Fruit fly (Drosophila melanogaster) whole organism, prepupa: Measurements from ENCODE around the gene Acbp6.

ENCODE experiments used
- CG10631 ChIP-seq: fragments of 200-800 bp; sonication (Bioruptor generic); optimal IDR thresholded peaks from 2 replicates; lab custom pipeline; 2016; ENCODE audit warnings: missing biosample characterization, missing genetic modification characterization
- CG10669 ChIP-seq: fragments of 200-800 bp; sonication (Bioruptor generic); optimal IDR thresholded peaks from 3 replicates; lab custom pipeline; 2018; ENCODE audit warnings: missing biosample characterization, mild to moderate bottlenecking, missing genetic modification characterization, moderate library complexity
- CG11762 ChIP-seq: fragments of 200-800 bp; sonication (Bioruptor generic); optimal IDR thresholded peaks from 3 replicates; lab custom pipeline; 2016; ENCODE audit warnings: missing biosample characterization, missing genetic modification characterization; ENCODE audit not compliant: insufficient read depth
- CG15336 ChIP-seq: fragments of 200-800 bp; sonication (Bioruptor generic); IDR thresholded peaks from 2 replicates; pipeline ENCODE4 v1.3.6; 2022; ENCODE audit warnings: missing biosample characterization, missing genetic modification characterization
- CG1621 ChIP-seq: fragments of 200-800 bp; sonication (Bioruptor generic); optimal IDR thresholded peaks from 3 replicates; lab custom pipeline; 2018; ENCODE audit warnings: missing biosample characterization, mild to moderate bottlenecking, missing genetic modification characterization
- CG16779 ChIP-seq: fragments of 200-800 bp; sonication (Bioruptor generic); optimal IDR thresholded peaks from 3 replicates; lab custom pipeline; 2017; ENCODE audit warnings: missing biosample characterization, mild to moderate bottlenecking, missing genetic modification characterization
- CG32006 ChIP-seq: fragments of 200-800 bp; sonication (Bioruptor generic); optimal IDR thresholded peaks from 3 replicates; lab custom pipeline; 2017; ENCODE audit warnings: missing biosample characterization, mild to moderate bottlenecking, missing genetic modification characterization
- CG3919 ChIP-seq: fragments of 200-800 bp; sonication (Bioruptor generic); optimal IDR thresholded peaks from 3 replicates; lab custom pipeline; 2016; ENCODE audit warnings: missing biosample characterization, missing genetic modification characterization
- CG4318 ChIP-seq: fragments of 200-800 bp; sonication (Bioruptor generic); optimal IDR thresholded peaks from 3 replicates; lab custom pipeline; 2017; ENCODE audit warnings: missing biosample characterization, mild to moderate bottlenecking, missing genetic modification characterization
- CG6163 ChIP-seq: fragments of 200-800 bp; sonication (Bioruptor generic); IDR thresholded peaks from 3 replicates; pipeline ENCODE4 v1.3.6; 2022; ENCODE audit warnings: missing biosample characterization, missing genetic modification characterization
- CG6276 ChIP-seq: fragments of 200-800 bp; sonication (Bioruptor generic); optimal IDR thresholded peaks from 2 replicates; lab custom pipeline; 2017; ENCODE audit warnings: missing biosample characterization, mild to moderate bottlenecking, missing genetic modification characterization
- CG6792 ChIP-seq: fragments of 200-800 bp; sonication (Bioruptor generic); optimal IDR thresholded peaks from 3 replicates; lab custom pipeline; 2016; ENCODE audit warnings: missing biosample characterization, missing genetic modification characterization
- CG8319 ChIP-seq: fragments of 200-800 bp; sonication (Bioruptor generic); optimal IDR thresholded peaks from 3 replicates; lab custom pipeline; 2016; ENCODE audit warnings: missing biosample characterization, missing genetic modification characterization
- CG8632 ChIP-seq: fragments of 200-800 bp; sonication (Bioruptor generic); optimal IDR thresholded peaks from 3 replicates; lab custom pipeline; 2016; ENCODE audit warnings: missing biosample characterization, missing genetic modification characterization
- CG9139 ChIP-seq: fragments of 200-800 bp; sonication (Bioruptor generic); optimal IDR thresholded peaks from 3 replicates; lab custom pipeline; 2017; ENCODE audit warnings: missing biosample characterization, mild to moderate bottlenecking, missing genetic modification characterization
- Eip75B ChIP-seq: fragments of 200-800 bp; sonication (Bioruptor generic); optimal IDR thresholded peaks from 3 replicates; lab custom pipeline; 2016; ENCODE audit warnings: missing biosample characterization, missing genetic modification characterization
- Eip93F ChIP-seq: fragments of 200-800 bp; sonication (Bioruptor generic); optimal IDR thresholded peaks from 2 replicates; lab custom pipeline; 2016; ENCODE audit warnings: missing biosample characterization, mild to moderate bottlenecking, missing genetic modification characterization
- Ets96B ChIP-seq: fragments of 200-800 bp; optimal IDR thresholded peaks from 2 replicates; lab custom pipeline; 2019; ENCODE audit warnings: missing biosample characterization, mild to moderate bottlenecking, missing genetic modification characterization, moderate library complexity
- Gug ChIP-seq: fragments of 200-800 bp; sonication (Bioruptor generic); IDR thresholded peaks from 2 replicates; pipeline ENCODE4 v1.3.6; 2022; ENCODE audit warnings: missing biosample characterization, missing genetic modification characterization
- Hr4 ChIP-seq: fragments of 200-800 bp; sonication (Bioruptor generic); optimal IDR thresholded peaks from 3 replicates; lab custom pipeline; 2016; ENCODE audit warnings: missing biosample characterization, missing genetic modification characterization
- Lpt ChIP-seq: fragments of 200-800 bp; sonication (Bioruptor generic); optimal IDR thresholded peaks from 3 replicates; lab custom pipeline; 2016; ENCODE audit warnings: missing biosample characterization, missing genetic modification characterization
- Met ChIP-seq: fragments of 200-800 bp; sonication (Bioruptor generic); optimal IDR thresholded peaks from 3 replicates; lab custom pipeline; 2016; ENCODE audit warnings: missing biosample characterization, missing genetic modification characterization
- OdsH ChIP-seq: fragments of 200-800 bp; sonication (Bioruptor generic); optimal IDR thresholded peaks from 3 replicates; lab custom pipeline; 2016; ENCODE audit warnings: missing biosample characterization, missing genetic modification characterization
- Smox ChIP-seq: fragments of 200-800 bp; sonication (Bioruptor generic); optimal IDR thresholded peaks from 3 replicates; lab custom pipeline; 2016; ENCODE audit warnings: missing biosample characterization, missing genetic modification characterization
- Sox15 ChIP-seq: fragments of 200-800 bp; sonication (Bioruptor generic); optimal IDR thresholded peaks from 3 replicates; lab custom pipeline; 2016; ENCODE audit warnings: missing biosample characterization, missing genetic modification characterization
- achi ChIP-seq: fragments of 200-800 bp; sonication (Bioruptor generic); optimal IDR thresholded peaks from 3 replicates; lab custom pipeline; 2016; ENCODE audit warnings: missing biosample characterization, missing genetic modification characterization
- acj6 ChIP-seq: fragments of 200-800 bp; sonication (Bioruptor generic); optimal IDR thresholded peaks from 3 replicates; lab custom pipeline; 2016; ENCODE audit warnings: missing biosample characterization, missing genetic modification characterization
- cyc ChIP-seq: fragments of 200-800 bp; sonication (Bioruptor generic); optimal IDR thresholded peaks from 3 replicates; lab custom pipeline; 2016; ENCODE audit warnings: missing biosample characterization, missing genetic modification characterization
- dsx ChIP-seq: fragments of 200-800 bp; optimal IDR thresholded peaks from 3 replicates; lab custom pipeline; 2019; ENCODE audit warnings: missing biosample characterization, mild to moderate bottlenecking, missing genetic modification characterization, moderate library complexity; ENCODE audit not compliant: poor library complexity, severe bottlenecking
- fd59A ChIP-seq: fragments of 200-800 bp; sonication (Bioruptor generic); optimal IDR thresholded peaks from 2 replicates; lab custom pipeline; 2017; ENCODE audit warnings: missing biosample characterization, mild to moderate bottlenecking, missing genetic modification characterization, missing genetic modification reagents
- fkh ChIP-seq: fragments of 200-800 bp; sonication (Bioruptor generic); optimal IDR thresholded peaks from 3 replicates; lab custom pipeline; 2017; ENCODE audit warnings: missing biosample characterization, mild to moderate bottlenecking, missing genetic modification characterization, moderate library complexity
- lz ChIP-seq: fragments of 200-800 bp; sonication (Bioruptor generic); optimal IDR thresholded peaks from 3 replicates; lab custom pipeline; 2016; ENCODE audit warnings: missing biosample characterization, missing genetic modification characterization
- net ChIP-seq: fragments of 200-800 bp; sonication (Bioruptor generic); optimal IDR thresholded peaks from 3 replicates; lab custom pipeline; 2016; ENCODE audit warnings: missing biosample characterization, missing genetic modification characterization
- spab ChIP-seq: fragments of 200-800 bp; sonication (Bioruptor generic); optimal IDR thresholded peaks from 2 replicates; lab custom pipeline; 2017; ENCODE audit warnings: missing biosample characterization, mild to moderate bottlenecking, missing genetic modification characterization, missing genetic modification reagents
- ss ChIP-seq, 2 experiments: fragments of 200-800 bp; sonication (Bioruptor generic); optimal IDR thresholded peaks; 2 replicates in 1 of 2; 3 replicates in 1 of 2; lab custom pipeline; 2017 to 2018; ENCODE audit warnings: mild to moderate bottlenecking in 2 of 2, missing biosample characterization in 2 of 2, missing genetic modification characterization in 2 of 2, moderate library complexity in 1 of 2
- svp ChIP-seq: fragments of 200-800 bp; sonication (Bioruptor generic); peaks from one replicate; lab custom pipeline; 2016; ENCODE audit warnings: missing biosample characterization, missing genetic modification characterization
- vri ChIP-seq: fragments of 200-800 bp; sonication (Bioruptor generic); optimal IDR thresholded peaks from 3 replicates; lab custom pipeline; 2016; ENCODE audit warnings: missing biosample characterization, mild to moderate bottlenecking, missing genetic modification characterization

Acbp6 gene

dm6 chr3L:7155522-7155978 lies 26.8 kb downstream of the Acbp6 start (continued):
- TF ChIP-seq CG10669 (GFP tag; lab: Kevin White, UChicago) (peak; percentile 55), fd59A (peak; percentile 63), Smox (GFP tag; lab: Kevin White, UChicago) (peak; percentile 74), ss (GFP tag; optimal IDR thresholded peaks at IDR 0.05; lab: Kevin White, UChicago) (peak; percentile 48 to 54), CG4318 (GFP tag; lab: Kevin White, UChicago) (peak; percentile 77), net (GFP tag; lab: Kevin White, UChicago) (peak; percentile 74), Ets96B (tag; lab: Kevin White, UChicago) (peak; percentile 46), CG6276 (GFP tag; lab: Kevin White, UChicago) (peak; percentile 74), Eip93F (no peak), CG10631 (GFP tag; lab: Kevin White, UChicago) (peak; percentile 62), Sox15 (GFP tag; lab: Kevin White, UChicago) (peak; percentile 35), Lpt (GFP tag; lab: Kevin White, UChicago) (peak; percentile 64), cyc (GFP tag; lab: Kevin White, UChicago) (peak; percentile 58), spab (GFP tag; lab: Kevin White, UChicago) (peak; percentile 63), CG6163 (GFP tag; lab: Robert Waterston, UW) (0 out of 3 replicates have a peak, but pooled peaks have one; percentile 20), fkh (no peak), CG8319 (peak; percentile 18), CG11762 (GFP tag; lab: Kevin White, UChicago) (peak; percentile 64), CG1621 (tag; lab: Kevin White, UChicago) (no peak), CG8632 (GFP tag; lab: Kevin White, UChicago) (peak; percentile 57), CG32006 (peak; percentile 89), Gug (GFP tag; lab: Robert Waterston, UW) (0 out of 2 replicates have a peak, but pooled peaks have one; percentile 14)

dm6 chr3L:7156239-7156638 lies 27.5 kb downstream of the Acbp6 start:
- TF ChIP-seq Hr4 (GFP tag; lab: Kevin White, UChicago) (no peak), CG16779 (tag; lab: Kevin White, UChicago) (no peak), Eip93F (no peak), Met (GFP tag; lab: Kevin White, UChicago) (no peak), CG15336 (GFP tag; lab: Robert Waterston, UW) (no peak), CG3919 (GFP tag; lab: Kevin White, UChicago) (no peak), CG8319 (no peak)
- TF ChIP-seq, all 60 proteins: peak for 0

dm6 chr3L:7156890-7157289 lies 28.2 kb downstream of the Acbp6 start, which contains the start of gene corn:
corn (minus strand) TSS chr3L:7157073.
- TF ChIP-seq acj6 (GFP tag; lab: Kevin White, UChicago) = no peak
- TF ChIP-seq achi (GFP tag; lab: Kevin White, UChicago) = peak; percentile 8
- no peak for TF ChIP-seq CG11762 (GFP tag; lab: Kevin White, UChicago)
- TF ChIP-seq cyc (GFP tag; lab: Kevin White, UChicago) = no peak
- no peak for TF ChIP-seq net (GFP tag; lab: Kevin White, UChicago)
- peak; percentile 3 for TF ChIP-seq fkh
- TF ChIP-seq CG9139 (GFP tag; lab: Kevin White, UChicago) = peak; percentile 14
- no peak for TF ChIP-seq OdsH (GFP tag; lab: Kevin White, UChicago)
- no peak for TF ChIP-seq Sox15 (GFP tag; lab: Kevin White, UChicago)
- TF ChIP-seq vri (GFP tag; lab: Kevin White, UChicago) = peak; percentile 22
- no peak for TF ChIP-seq svp (GFP tag; lab: Kevin White, UChicago)
- peak; percentile 6 for TF ChIP-seq Eip75B
- no peak for TF ChIP-seq CG6792 (GFP tag; lab: Kevin White, UChicago)
- peak; percentile 15 for TF ChIP-seq Met (GFP tag; lab: Kevin White, UChicago)

dm6 chr3L:7157713-7158112 lies 29.0 kb downstream of the Acbp6 start, which contains the start of gene CG8620:
CG8620 (plus strand) TSS chr3L:7158099.
- no peak for TF ChIP-seq CG8632 (GFP tag; lab: Kevin White, UChicago)
- peak; percentile 50 for TF ChIP-seq vri (GFP tag; lab: Kevin White, UChicago)
- no peak for TF ChIP-seq lz (GFP tag; lab: Kevin White, UChicago)
- no peak for TF ChIP-seq CG10669 (GFP tag; lab: Kevin White, UChicago)
- no peak for TF ChIP-seq Hr4 (GFP tag; lab: Kevin White, UChicago)
- TF ChIP-seq dsx (GFP tag; lab: Kevin White, UChicago) = no peak
